Fruit fly (Drosophila melanogaster) whole organism, embryonic: Measurements from ENCODE around the gene sisA.

Experiments
- ATbp ChIP-seq: fragments of 200-800 bp; sonication (Bioruptor generic); optimal IDR thresholded peaks from 2 replicates; lab custom pipeline; 2017; ENCODE audit warnings: missing biosample characterization, mild to moderate bottlenecking, missing genetic modification characterization, missing genetic modification reagents
- Adf1 ChIP-seq: fragments of 200-800 bp; sonication (Bioruptor generic); IDR thresholded peaks from 2 replicates; pipeline ENCODE4 v1.3.6; 2022; ENCODE audit warnings: missing biosample characterization, missing genetic modification characterization
- Bteb2 ChIP-seq: fragments of 200-800 bp; sonication (Bioruptor generic); optimal IDR thresholded peaks from 2 replicates; lab custom pipeline; 2016; ENCODE audit warnings: missing biosample characterization, missing genetic modification characterization
- CG12104 ChIP-seq: fragments of 200-800 bp; sonication (Bioruptor generic); optimal IDR thresholded peaks from 3 replicates; lab custom pipeline; 2016; ENCODE audit warnings: missing biosample characterization, missing genetic modification characterization
- CG8388 ChIP-seq: fragments of 200-800 bp; sonication (Bioruptor generic); optimal IDR thresholded peaks from 2 replicates; lab custom pipeline; 2019; ENCODE audit warnings: missing biosample characterization, mild to moderate bottlenecking, missing genetic modification characterization, moderate library complexity
- MESR4 ChIP-seq: fragments of 200-800 bp; sonication (Bioruptor generic); optimal IDR thresholded peaks from 2 replicates; lab custom pipeline; 2018; ENCODE audit warnings: missing biosample characterization, mild to moderate bottlenecking, missing genetic modification characterization, moderate library complexity
- PHDP ChIP-seq: fragments of 200-800 bp; sonication (Bioruptor generic); optimal IDR thresholded peaks from 3 replicates; lab custom pipeline; 2018; ENCODE audit warnings: missing biosample characterization, mild to moderate bottlenecking, missing genetic modification characterization, moderate library complexity
- ap ChIP-seq: fragments of 200-800 bp; sonication (Bioruptor generic); IDR thresholded peaks from 2 replicates; pipeline ENCODE4 v1.3.6; 2022; ENCODE audit warnings: missing biosample characterization, missing genetic modification characterization
- br ChIP-seq: fragments of >200 bp; optimal IDR thresholded peaks from 2 replicates; lab custom pipeline; 2017
- gsb ChIP-seq: fragments of 200-800 bp; sonication (Bioruptor generic); IDR thresholded peaks from 2 replicates; pipeline ENCODE4 v1.3.6; 2022; ENCODE audit warnings: missing biosample characterization, missing genetic modification characterization
- gt ChIP-seq: fragments of 200-800 bp; sonication (Bioruptor generic); IDR thresholded peaks from 2 replicates; pipeline ENCODE4 v1.3.6; 2022; ENCODE audit warnings: missing biosample characterization, missing genetic modification characterization
- pan ChIP-seq, 4 experiments: fragments of >200 bp in 3 of 4; fragments of 200-800 bp in 1 of 4; sonication (Bioruptor generic) in 1 of 4; optimal IDR thresholded peaks in 3 of 4; IDR thresholded peaks in 1 of 4; 2 replicates each; pipeline versions ENCODE4 v1.3.6 to Lab custom; 2017 to 2022; ENCODE audit warnings: missing biosample characterization in 2 of 4, missing genetic modification characterization in 2 of 4, mixed read lengths in 1 of 4
- prd ChIP-seq, 3 experiments: fragments of >200 bp in 2 of 3; fragments of 200-800 bp in 1 of 3; sonication (Bioruptor generic) in 1 of 3; optimal IDR thresholded peaks in 2 of 3; IDR thresholded peaks in 1 of 3; 2 replicates in 2 of 3; 3 replicates in 1 of 3; pipeline versions ENCODE4 v1.3.6 to Lab custom; 2017 to 2022; ENCODE audit warnings: missing biosample characterization in 1 of 3, missing genetic modification characterization in 1 of 3

dm6 chrX:11371613-11372012 lies 49.5 kb upstream of the sisA start:
- TF ChIP-seq br (lab: Kevin White, UChicago) (no peak), Adf1 (GFP tag; lab: Robert Waterston, UW) (no peak), gsb (no peak), pan (optimal IDR thresholded peaks at IDR 0.05; lab: Kevin White, UChicago) (no peak), pan (GFP tag; optimal IDR thresholded peaks at IDR 0.05 in 1 of 2, IDR thresholded peaks at IDR 0.05 in 1 of 2) (no peak), MESR4 (GFP tag; lab: Kevin White, UChicago) (no peak), CG12104 (GFP tag; lab: Kevin White, UChicago) (no peak), ATbp (GFP tag; lab: Kevin White, UChicago) (no peak), Bteb2 (no peak), CG8388 (GFP tag; lab: Kevin White, UChicago) (no peak), gt (GFP tag; lab: Robert Waterston, UW) (no peak), prd (optimal IDR thresholded peaks at IDR 0.05; lab: Kevin White, UChicago) (no peak), prd (GFP tag; IDR thresholded peaks at IDR 0.05; lab: Robert Waterston, UW) (no peak), PHDP (tag; lab: Kevin White, UChicago) (no peak), ap (GFP tag; lab: Robert Waterston, UW) (no peak)
